Fruit fly (Drosophila melanogaster) whole organism, embryonic: ENCODE results near the gene Fancl.

ENCODE experiments used
- CG11085 ChIP-seq: fragments of 200-800 bp; sonication (Bioruptor generic); IDR thresholded peaks from 2 replicates; pipeline ENCODE4 v1.3.6; 2022; ENCODE audit warnings: missing biosample characterization, missing genetic modification characterization
- CG11093 ChIP-seq: fragments of 200-800 bp; sonication (Bioruptor generic); IDR thresholded peaks from 3 replicates; pipeline ENCODE4 v1.3.6; 2022; ENCODE audit warnings: missing biosample characterization, missing genetic modification characterization
- CG12219 ChIP-seq: fragments of 200-800 bp; sonication (Bioruptor generic); optimal IDR thresholded peaks from 3 replicates; lab custom pipeline; 2018; ENCODE audit warnings: missing biosample characterization, mild to moderate bottlenecking, missing genetic modification characterization
- CG13296 ChIP-seq: fragments of 200-800 bp; sonication (Bioruptor generic); optimal IDR thresholded peaks from 3 replicates; lab custom pipeline; 2018; ENCODE audit warnings: missing biosample characterization, mild to moderate bottlenecking, missing genetic modification characterization
- CG14014 ChIP-seq: fragments of 200-800 bp; sonication (Bioruptor generic); IDR thresholded peaks from 2 replicates; pipeline ENCODE4 v1.3.6; 2022; ENCODE audit warnings: missing biosample characterization, missing genetic modification characterization
- CG14860 ChIP-seq: fragments of 200-800 bp; sonication (Bioruptor generic); IDR thresholded peaks from 3 replicates; pipeline ENCODE4 v1.3.6; 2022; ENCODE audit warnings: missing biosample characterization, missing genetic modification characterization; ENCODE audit not compliant: partially characterized antibody
- CG16863 ChIP-seq: fragments of 200-800 bp; sonication (Bioruptor generic); optimal IDR thresholded peaks from 3 replicates; lab custom pipeline; 2016; ENCODE audit warnings: missing biosample characterization, missing genetic modification characterization
- CG1832 ChIP-seq: fragments of 200-800 bp; sonication (Bioruptor generic); optimal IDR thresholded peaks from 2 replicates; lab custom pipeline; 2017; ENCODE audit warnings: missing biosample characterization, mild to moderate bottlenecking, missing genetic modification characterization, inconsistent platforms
- CG3726 ChIP-seq: fragments of 200-800 bp; sonication (Bioruptor generic); IDR thresholded peaks from 3 replicates; pipeline ENCODE4, ENCODE4 v1.3.6; 2022; ENCODE audit warnings: missing biosample characterization, missing genetic modification characterization
- CG3838 ChIP-seq: fragments of 200-800 bp; sonication (Bioruptor generic); optimal IDR thresholded peaks from 3 replicates; lab custom pipeline; 2016; ENCODE audit warnings: missing biosample characterization, missing genetic modification characterization
- CG3847 ChIP-seq: fragments of 200-800 bp; sonication (Bioruptor generic); IDR thresholded peaks from 2 replicates; pipeline ENCODE4 v1.3.6; 2022; ENCODE audit warnings: missing biosample characterization, missing genetic modification characterization
- CG4707 ChIP-seq: fragments of 200-800 bp; sonication (Bioruptor generic); optimal IDR thresholded peaks from 2 replicates; lab custom pipeline; 2018; ENCODE audit warnings: missing biosample characterization, mild to moderate bottlenecking, missing genetic modification characterization, moderate library complexity
- CG4854 ChIP-seq: fragments of 200-800 bp; sonication (Bioruptor generic); optimal IDR thresholded peaks from 2 replicates; lab custom pipeline; 2016; ENCODE audit warnings: missing biosample characterization, missing genetic modification characterization, inconsistent platforms
- CG5180 ChIP-seq: fragments of 200-800 bp; sonication (Bioruptor generic); optimal IDR thresholded peaks from 3 replicates; lab custom pipeline; 2017; ENCODE audit warnings: missing biosample characterization, missing genetic modification characterization, mild to moderate bottlenecking, moderate library complexity, missing genetic modification reagents
- CG6765 ChIP-seq: fragments of 200-800 bp; sonication (Bioruptor generic); optimal IDR thresholded peaks from 3 replicates; lab custom pipeline; 2017; ENCODE audit warnings: missing biosample characterization, mild to moderate bottlenecking, missing genetic modification characterization
- CG6813 ChIP-seq: fragments of 200-800 bp; sonication (Bioruptor generic); optimal IDR thresholded peaks from 2 replicates; lab custom pipeline; 2017; ENCODE audit warnings: missing biosample characterization, missing genetic modification characterization, mild to moderate bottlenecking, moderate library complexity, missing genetic modification reagents
- CG7271 ChIP-seq: fragments of 200-800 bp; sonication (Bioruptor generic); optimal IDR thresholded peaks from 2 replicates; lab custom pipeline; 2018; ENCODE audit warnings: missing biosample characterization, mild to moderate bottlenecking, missing genetic modification characterization, moderate library complexity
- CG8089 ChIP-seq: fragments of 200-800 bp; sonication (Bioruptor generic); optimal IDR thresholded peaks from 3 replicates; lab custom pipeline; 2016; ENCODE audit warnings: missing biosample characterization, missing genetic modification characterization
- CG8290 ChIP-seq, 3 experiments: fragments of 200-800 bp; sonication (Bioruptor generic); optimal IDR thresholded peaks; 2 replicates each; lab custom pipeline; 2016 to 2019; ENCODE audit warnings: missing biosample characterization in 3 of 3, missing genetic modification characterization in 3 of 3, mild to moderate bottlenecking in 2 of 3, moderate library complexity in 1 of 3
- CG8388 ChIP-seq: fragments of 200-800 bp; sonication (Bioruptor generic); optimal IDR thresholded peaks from 2 replicates; lab custom pipeline; 2019; ENCODE audit warnings: missing biosample characterization, mild to moderate bottlenecking, missing genetic modification characterization, moderate library complexity
- Hr78 ChIP-seq, 2 experiments: fragments of 200-800 bp in 1 of 2; fragments of >200 bp in 1 of 2; sonication (Bioruptor generic) in 1 of 2; optimal IDR thresholded peaks; 2 replicates each; lab custom pipeline; 2017 to 2019; ENCODE audit warnings: missing biosample characterization in 2 of 2, missing genetic modification characterization in 2 of 2, mild to moderate bottlenecking in 1 of 2, moderate library complexity in 1 of 2
- Med ChIP-seq: fragments of 200-800 bp; sonication (Bioruptor generic); peaks from one replicate; lab custom pipeline; 2016; ENCODE audit warnings: missing biosample characterization, missing genetic modification characterization, mild to moderate bottlenecking, inconsistent platforms, moderate library complexity
- Nf-YB ChIP-seq: fragments of 200-800 bp; sonication (Bioruptor generic); optimal IDR thresholded peaks from 3 replicates; lab custom pipeline; 2019; ENCODE audit warnings: missing biosample characterization, mild to moderate bottlenecking, missing genetic modification characterization, moderate library complexity
- Pdp1 ChIP-seq, 2 experiments: fragments of 200-800 bp; sonication (Bioruptor generic); optimal IDR thresholded peaks; 3 replicates each; lab custom pipeline; 2016; ENCODE audit warnings: missing biosample characterization in 2 of 2, missing genetic modification characterization in 2 of 2, mild to moderate bottlenecking in 1 of 2, moderate library complexity in 1 of 2
- Side ChIP-seq: fragments of 200-800 bp; sonication (Bioruptor generic); optimal IDR thresholded peaks from 2 replicates; lab custom pipeline; 2016; ENCODE audit warnings: missing biosample characterization, missing genetic modification characterization
- Vsx1 ChIP-seq: fragments of 200-800 bp; sonication (Bioruptor generic); optimal IDR thresholded peaks from 2 replicates; lab custom pipeline; 2017; ENCODE audit warnings: missing biosample characterization, mild to moderate bottlenecking, missing genetic modification characterization, missing genetic modification reagents
- YL-1 ChIP-seq: fragments of 200-800 bp; sonication (Bioruptor generic); optimal IDR thresholded peaks from 3 replicates; lab custom pipeline; 2017; ENCODE audit warnings: missing biosample characterization, mild to moderate bottlenecking, missing genetic modification characterization
- bcd ChIP-seq: fragments of 200-800 bp; sonication (Bioruptor generic); optimal IDR thresholded peaks from 2 replicates; lab custom pipeline; 2017; ENCODE audit warnings: missing biosample characterization, mild to moderate bottlenecking, missing genetic modification characterization
- bigmax ChIP-seq: fragments of 200-800 bp; sonication (Bioruptor generic); optimal IDR thresholded peaks from 2 replicates; lab custom pipeline; 2018; ENCODE audit warnings: missing biosample characterization, mild to moderate bottlenecking, missing genetic modification characterization
- cad ChIP-seq: fragments of >200 bp; optimal IDR thresholded peaks from 2 replicates; lab custom pipeline; 2017; ENCODE audit warnings: missing biosample characterization, missing genetic modification characterization
- cas ChIP-seq: fragments of 200-800 bp; sonication (Bioruptor generic); IDR thresholded peaks from 2 replicates; pipeline ENCODE4 v1.3.6; 2022; ENCODE audit warnings: missing biosample characterization, missing genetic modification characterization
- caup ChIP-seq: fragments of 200-800 bp; sonication (Bioruptor generic); optimal IDR thresholded peaks from 3 replicates; lab custom pipeline; 2017; ENCODE audit warnings: missing biosample characterization, mild to moderate bottlenecking, missing genetic modification characterization, moderate library complexity; ENCODE audit not compliant: severe bottlenecking
- cg ChIP-seq: fragments of 200-800 bp; sonication (Bioruptor generic); optimal IDR thresholded peaks from 3 replicates; lab custom pipeline; 2019; ENCODE audit warnings: missing biosample characterization, mild to moderate bottlenecking, missing genetic modification characterization, moderate library complexity
- chinmo ChIP-seq: fragments of 200-800 bp; sonication (Bioruptor generic); IDR thresholded peaks from 4 replicates; pipeline ENCODE4 v1.3.6; 2022; ENCODE audit warnings: missing biosample characterization, missing genetic modification characterization; ENCODE audit not compliant: partially characterized antibody
- corto ChIP-seq: fragments of 200-800 bp; sonication (Bioruptor generic); optimal IDR thresholded peaks from 2 replicates; lab custom pipeline; 2016; ENCODE audit warnings: missing biosample characterization, mild to moderate bottlenecking, missing genetic modification characterization, moderate library complexity
- crc ChIP-seq: fragments of 200-800 bp; sonication (Bioruptor generic); optimal IDR thresholded peaks from 2 replicates; lab custom pipeline; 2016; ENCODE audit warnings: missing biosample characterization, missing genetic modification characterization
- fd3F ChIP-seq: fragments of 200-800 bp; sonication (Bioruptor generic); optimal IDR thresholded peaks from 2 replicates; lab custom pipeline; 2018; ENCODE audit warnings: missing biosample characterization, mild to moderate bottlenecking, missing genetic modification characterization, moderate library complexity
- ftz-f1 ChIP-seq: fragments of 200-800 bp; sonication (Bioruptor generic); optimal IDR thresholded peaks from 2 replicates; lab custom pipeline; 2016; ENCODE audit warnings: missing biosample characterization, missing genetic modification characterization
- jing ChIP-seq: fragments of 200-800 bp; sonication (Bioruptor generic); optimal IDR thresholded peaks from 2 replicates; lab custom pipeline; 2018; ENCODE audit warnings: missing biosample characterization, mild to moderate bottlenecking, missing genetic modification characterization
- lilli ChIP-seq: fragments of 200-800 bp; sonication (Bioruptor generic); optimal IDR thresholded peaks from 3 replicates; lab custom pipeline; 2016; ENCODE audit warnings: missing biosample characterization, missing genetic modification characterization
- lmd ChIP-seq: fragments of 200-800 bp; sonication (Bioruptor generic); IDR thresholded peaks from 2 replicates; pipeline ENCODE4 v1.3.6; 2022; ENCODE audit warnings: missing biosample characterization, missing genetic modification characterization
- mld ChIP-seq: fragments of 200-800 bp; sonication (Bioruptor generic); IDR thresholded peaks from 3 replicates; pipeline ENCODE4 v1.3.6; 2022; ENCODE audit warnings: missing biosample characterization, missing genetic modification characterization; ENCODE audit not compliant: partially characterized antibody
- pita ChIP-seq: fragments of 200-800 bp; sonication (Bioruptor generic); optimal IDR thresholded peaks from 2 replicates; lab custom pipeline; 2017; ENCODE audit warnings: missing biosample characterization, mild to moderate bottlenecking, missing genetic modification characterization
- rib ChIP-seq: fragments of 200-800 bp; sonication (Bioruptor generic); IDR thresholded peaks from 2 replicates; pipeline ENCODE4 v1.3.6; 2022; ENCODE audit warnings: missing biosample characterization, missing genetic modification characterization
- sr ChIP-seq: fragments of 200-800 bp; sonication (Bioruptor generic); IDR thresholded peaks from 3 replicates; pipeline ENCODE4 v1.3.6; 2022; ENCODE audit warnings: missing biosample characterization, missing genetic modification characterization
- stc ChIP-seq: fragments of 200-800 bp; sonication (Bioruptor generic); IDR thresholded peaks from 2 replicates; pipeline ENCODE4 v1.3.6; 2022; ENCODE audit warnings: missing biosample characterization, missing genetic modification characterization
- tgo ChIP-seq: fragments of 200-800 bp; sonication (Bioruptor generic); IDR thresholded peaks from 3 replicates; pipeline ENCODE4 v1.3.6; 2022; ENCODE audit warnings: missing biosample characterization, missing genetic modification characterization
- twi ChIP-seq: fragments of 200-800 bp; optimal IDR thresholded peaks from 2 replicates; lab custom pipeline; 2019; ENCODE audit warnings: missing biosample characterization, mild to moderate bottlenecking, missing genetic modification characterization, moderate library complexity

Fancl gene

dm6 chr3R:10095052-10095451, 42.4 kb upstream of the Fancl start:
- 0 out of 4 replicates have a peak, but pooled peaks have one; percentile 13 for TF ChIP-seq chinmo
- no peak for TF ChIP-seq CG8388 (GFP tag; lab: Kevin White, UChicago)
- TF ChIP-seq CG3847 (GFP tag; lab: Robert Waterston, UW), result 0 out of 2 replicates have a peak, but pooled peaks have one; percentile 8
- TF ChIP-seq YL-1 (GFP tag; lab: Kevin White, UChicago), result no peak
- TF ChIP-seq Vsx1, result no peak
- no peak for TF ChIP-seq CG14860 (GFP tag; lab: Robert Waterston, UW)
- TF ChIP-seq Pdp1 (GFP tag; optimal IDR thresholded peaks at IDR 0.05; lab: Kevin White, UChicago), result peak in 1 of 2 experiments; percentile 8
- TF ChIP-seq rib (GFP tag; lab: Robert Waterston, UW), result no peak
- TF ChIP-seq CG7271 (tag; lab: Kevin White, UChicago), result no peak
- TF ChIP-seq mld, result no peak
- TF ChIP-seq sr, result peak; percentile 95
- no peak for TF ChIP-seq CG16863
- TF ChIP-seq cg (GFP tag; lab: Kevin White, UChicago), result peak; percentile 25
- TF ChIP-seq Med (GFP tag; lab: Kevin White, UChicago), result peak; percentile 48

- TF ChIP-seq lmd (GFP tag; lab: Robert Waterston, UW), result no peak
- peak; percentile 55 for TF ChIP-seq CG1832
- TF ChIP-seq caup, result no peak
- peak; percentile 18 for TF ChIP-seq CG13296 (GFP tag; lab: Kevin White, UChicago)
- no peak for TF ChIP-seq tgo
- TF ChIP-seq crc (GFP tag; lab: Kevin White, UChicago), result no peak
- no peak for TF ChIP-seq CG3726 (GFP tag; lab: Robert Waterston, UW)
- peak; percentile 42; the same call in 1 of the 2 replicates for TF ChIP-seq CG14014
- TF ChIP-seq CG11093 (GFP tag; lab: Robert Waterston, UW), result no peak
- TF ChIP-seq CG11085, result no peak
- TF ChIP-seq stc (GFP tag; lab: Robert Waterston, UW), result no peak
- TF ChIP-seq cas (GFP tag; lab: Robert Waterston, UW), result no peak
- TF ChIP-seq CG4854 (GFP tag; lab: Kevin White, UChicago), result no peak
- no peak for TF ChIP-seq CG12219 (GFP tag; lab: Kevin White, UChicago)
- TF ChIP-seq CG6813 (GFP tag; lab: Kevin White, UChicago), result peak; percentile 50
- TF ChIP-seq jing, result no peak
- no peak for TF ChIP-seq Side (GFP tag; lab: Kevin White, UChicago)
- peak in 1 of 2 experiments; percentile 40 for TF ChIP-seq Hr78 (GFP tag; optimal IDR thresholded peaks at IDR 0.05; lab: Kevin White, UChicago)
- no peak for TF ChIP-seq twi
- TF ChIP-seq bcd (GFP tag; lab: Kevin White, UChicago), result no peak
- no peak for TF ChIP-seq CG8290 (GFP tag; optimal IDR thresholded peaks at IDR 0.05; lab: Kevin White, UChicago)
- TF ChIP-seq CG8290 (tag; optimal IDR thresholded peaks at IDR 0.05; lab: Kevin White, UChicago), result peak in 1 of 2 experiments; percentile 14
- no peak for TF ChIP-seq CG3838 (GFP tag; lab: Kevin White, UChicago)
- no peak for TF ChIP-seq CG6765 (GFP tag; lab: Kevin White, UChicago)
- no peak for TF ChIP-seq bigmax (GFP tag; lab: Kevin White, UChicago)
- TF ChIP-seq CG5180 (GFP tag; lab: Kevin White, UChicago), result no peak
- peak; percentile 90 for TF ChIP-seq ftz-f1 (GFP tag; lab: Kevin White, UChicago)
- TF ChIP-seq cad (GFP tag; lab: Kevin White, UChicago), result no peak
- no peak for TF ChIP-seq CG8089 (GFP tag; lab: Kevin White, UChicago)
- no peak for TF ChIP-seq corto (GFP tag; lab: Kevin White, UChicago)
- TF ChIP-seq lilli (GFP tag; lab: Kevin White, UChicago), result no peak
- no peak for TF ChIP-seq fd3F (GFP tag; lab: Kevin White, UChicago)
- TF ChIP-seq CG4707 (GFP tag; lab: Kevin White, UChicago), result no peak
- TF ChIP-seq Nf-YB (GFP tag; lab: Kevin White, UChicago), result no peak
- no peak for TF ChIP-seq pita (GFP tag; lab: Kevin White, UChicago)
Measured at dm6 chr3R:10093252-10094030, 40.8 kb upstream of the Fancl start.
